Fruit fly (Drosophila melanogaster): ENCODE data around the gene phol.
A peak's percentile ranks its signal among the peaks of the same experiment; 100 is the strongest.

Gene phol

dm6 chr3L:9420054-9420818 lies 35.8 kb downstream of the phol start (continued):
- TF ChIP-seq CG11762 (GFP tag; optimal IDR thresholded peaks at IDR 0.05; ENCODE audit: insufficient read depth) (peak; percentile 95), spab (GFP tag; optimal IDR thresholded peaks at IDR 0.05) (peak; percentile 93), CG6808 (GFP tag; optimal IDR thresholded peaks at IDR 0.05) (peak; percentile 93), CG31627 (GFP tag; optimal IDR thresholded peaks at IDR 0.05) (peak; percentile 97), Eip78C (GFP tag) (peak; percentile 99), dsx (GFP tag; optimal IDR thresholded peaks at IDR 0.05; ENCODE audit: poor library complexity, severe bottlenecking) (peak; percentile 100), salr (GFP tag; optimal IDR thresholded peaks at IDR 0.05) (peak; percentile 91), dac (GFP tag; optimal IDR thresholded peaks at IDR 0.05) (peak; percentile 89), CG8632 (GFP tag; optimal IDR thresholded peaks at IDR 0.05) (peak; percentile 97), CG6163 (GFP tag; IDR thresholded peaks at IDR 0.05) (peak; percentile 97), Blimp-1 (GFP tag; optimal IDR thresholded peaks at IDR 0.05) (peak; percentile 91), ss (GFP tag; optimal IDR thresholded peaks at IDR 0.05) (peak; percentile 93 to 96), CG9139 (GFP tag; optimal IDR thresholded peaks at IDR 0.05) (peak; percentile 94), CG3919 (GFP tag; optimal IDR thresholded peaks at IDR 0.05) (peak; percentile 96), achi (GFP tag; optimal IDR thresholded peaks at IDR 0.05) (peak; percentile 96), CG6792 (GFP tag; optimal IDR thresholded peaks at IDR 0.05) (peak; percentile 98), CG8119 (GFP tag; IDR thresholded peaks at IDR 0.05) (peak; percentile 98), CG11294 (GFP tag; IDR thresholded peaks at IDR 0.05) (peak; percentile 88), CG1621 (tag; optimal IDR thresholded peaks at IDR 0.05) (peak; percentile 95), Eip93F (GFP tag; optimal IDR thresholded peaks at IDR 0.05) (peak; percentile 88), CG15336 (GFP tag; IDR thresholded peaks at IDR 0.05) (peak; percentile 98), topi (GFP tag; optimal IDR thresholded peaks at IDR 0.05) (peak; percentile 98), CG7368 (GFP tag; optimal IDR thresholded peaks at IDR 0.05) (peak; percentile 96), cyc (GFP tag; optimal IDR thresholded peaks at IDR 0.05) (peak; percentile 97), CG8319 (GFP tag; optimal IDR thresholded peaks at IDR 0.05) (peak; percentile 97), eg (GFP tag; IDR thresholded peaks at IDR 0.05) (peak; percentile 98), Ets21C (GFP tag; optimal IDR thresholded peaks at IDR 0.05) (peak; percentile 95), Hr4 (GFP tag; optimal IDR thresholded peaks at IDR 0.05) (peak; percentile 95), fkh (GFP tag; optimal IDR thresholded peaks at IDR 0.05) (no peak), lz (GFP tag; optimal IDR thresholded peaks at IDR 0.05) (peak; percentile 98), CG11902 (GFP tag; optimal IDR thresholded peaks at IDR 0.05) (peak; percentile 95), esn (GFP tag; optimal IDR thresholded peaks at IDR 0.05) (peak; percentile 99), Ets96B (tag; optimal IDR thresholded peaks at IDR 0.05) (peak; percentile 97), Sox102F (GFP tag; optimal IDR thresholded peaks at IDR 0.05) (peak; percentile 98), Met (GFP tag; optimal IDR thresholded peaks at IDR 0.05) (peak; percentile 98), CG10669 (GFP tag; optimal IDR thresholded peaks at IDR 0.05) (peak; percentile 97), fd85E (GFP tag; optimal IDR thresholded peaks at IDR 0.05) (peak; percentile 87), CG34406 (GFP tag; optimal IDR thresholded peaks at IDR 0.05) (peak; percentile 97)

- TF ChIP-seq spab (GFP tag; optimal IDR thresholded peaks at IDR 0.05) (no peak), CG4318 (GFP tag; optimal IDR thresholded peaks at IDR 0.05) (peak; percentile 45), CG6808 (GFP tag; optimal IDR thresholded peaks at IDR 0.05) (no peak), Eip93F (GFP tag; optimal IDR thresholded peaks at IDR 0.05) (no peak), CG6276 (GFP tag; optimal IDR thresholded peaks at IDR 0.05) (peak; percentile 67), CG6854 (GFP tag; optimal IDR thresholded peaks at IDR 0.05) (no peak), ss (GFP tag; optimal IDR thresholded peaks at IDR 0.05) (no peak), Ets21C (GFP tag; optimal IDR thresholded peaks at IDR 0.05) (no peak), CG6163 (GFP tag; IDR thresholded peaks at IDR 0.05) (peak; percentile 85), CG8319 (GFP tag; optimal IDR thresholded peaks at IDR 0.05) (peak; percentile 30), CG11762 (GFP tag; optimal IDR thresholded peaks at IDR 0.05; ENCODE audit: insufficient read depth) (peak; percentile 19), CG7368 (GFP tag; optimal IDR thresholded peaks at IDR 0.05) (peak; percentile 59), CG3919 (GFP tag; optimal IDR thresholded peaks at IDR 0.05) (peak; percentile 78), dac (GFP tag; optimal IDR thresholded peaks at IDR 0.05) (no peak), Eip78C (GFP tag) (peak; percentile 87), CG15336 (GFP tag; IDR thresholded peaks at IDR 0.05) (peak; percentile 85), CG10631 (GFP tag; optimal IDR thresholded peaks at IDR 0.05) (no peak), Sox15 (GFP tag; optimal IDR thresholded peaks at IDR 0.05) (peak; percentile 43), Blimp-1 (GFP tag; optimal IDR thresholded peaks at IDR 0.05) (no peak), Smox (GFP tag; optimal IDR thresholded peaks at IDR 0.05) (peak; percentile 37), Met (GFP tag; optimal IDR thresholded peaks at IDR 0.05) (peak; percentile 72), CG11294 (GFP tag; IDR thresholded peaks at IDR 0.05) (peak; percentile 65), OdsH (GFP tag; optimal IDR thresholded peaks at IDR 0.05) (peak; percentile 69), CG32006 (GFP tag; optimal IDR thresholded peaks at IDR 0.05) (peak; percentile 63), CG31627 (GFP tag; optimal IDR thresholded peaks at IDR 0.05) (peak; percentile 70), cyc (GFP tag; optimal IDR thresholded peaks at IDR 0.05) (peak; percentile 77), salr (GFP tag; optimal IDR thresholded peaks at IDR 0.05) (no peak)
These were observed 36.8 kb downstream of the phol start for dm6 chr3L:9419328-9419727.

All from whole organism, prepupa.